Fruit fly (Drosophila melanogaster) ovary, adult (tissue): ENCODE measurements around the gene mRpL20.

Experiments
- CG17801 ChIP-seq: fragments of 200-800 bp; optimal IDR thresholded peaks from 2 replicates; lab custom pipeline; 2019; ENCODE audit warnings: missing biosample characterization, mild to moderate bottlenecking, missing genetic modification characterization, moderate library complexity; ENCODE audit not compliant: partially characterized antibody

The mRpL20 gene

dm6 chr3L:13036706-13037457 lies 19.2 kb upstream of the mRpL20 start, which contains the start of gene Srrm1:
Gene Srrm1 (plus strand): TSS chr3L:13036821.
- no peak for TF ChIP-seq CG17801 (GFP tag; lab: Kevin White, UChicago)

- TF ChIP-seq CG17801 (GFP tag; lab: Kevin White, UChicago): no peak
These were observed 15.7 kb upstream of the mRpL20 start for dm6 chr3L:13033361-13033760.

DNA sequence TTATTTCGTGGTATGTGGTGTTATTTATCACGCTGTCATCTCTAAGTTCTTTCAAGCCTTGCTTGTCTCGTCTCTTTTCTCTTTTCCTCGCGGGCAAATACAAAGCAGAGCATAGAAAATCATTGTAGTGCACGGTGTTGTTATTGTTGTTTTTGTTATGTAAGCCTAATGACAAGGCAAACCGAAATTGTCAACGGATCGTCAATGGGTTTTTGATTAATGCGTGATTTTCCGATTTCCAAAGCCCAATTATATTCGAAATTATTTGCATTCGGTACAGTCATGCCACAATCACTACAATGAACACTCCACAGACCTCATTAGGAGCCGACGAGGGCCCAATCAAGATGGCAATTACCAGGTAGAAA lies 15.2 kb upstream of the mRpL20 start:
- no peak for TF ChIP-seq CG17801 (GFP tag; lab: Kevin White, UChicago)

- TF ChIP-seq CG17801 (GFP tag; lab: Kevin White, UChicago): no peak
These were observed 14.6 kb upstream of the mRpL20 start for dm6 chr3L:13032085-13032914.

DNA sequence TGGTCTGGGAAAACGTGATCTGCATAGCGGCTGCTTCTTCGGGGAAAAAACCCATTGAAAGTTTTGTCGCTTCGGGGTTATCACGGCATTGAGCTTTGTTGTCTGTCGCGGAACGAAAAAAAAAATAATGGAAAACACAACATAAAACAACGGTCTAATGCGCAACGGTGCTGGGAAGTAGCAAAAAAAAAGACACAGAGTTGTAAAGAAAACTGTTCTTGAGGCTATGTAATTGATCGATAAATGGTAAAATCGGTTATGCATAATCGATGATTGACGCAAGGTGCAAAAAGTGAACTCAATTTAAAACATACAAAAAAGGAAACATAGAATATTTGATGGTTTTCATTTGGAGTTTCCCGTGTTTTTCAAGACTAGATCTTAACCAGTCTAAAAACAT lies 13.7 kb upstream of the mRpL20 start:
- TF ChIP-seq CG17801 (GFP tag; lab: Kevin White, UChicago): no peak

- TF ChIP-seq CG17801 (GFP tag; lab: Kevin White, UChicago): peak; percentile 25
These were observed 12.5 kb upstream of the mRpL20 start for dm6 chr3L:13030055-13030634.

dm6 chr3L:13028740-13029139 lies 11.1 kb upstream of the mRpL20 start, which contains the start of gene CG17672:
Gene CG17672 (plus strand): TSS chr3L:13028962.
- TF ChIP-seq CG17801 (GFP tag; lab: Kevin White, UChicago): no peak

DNA sequence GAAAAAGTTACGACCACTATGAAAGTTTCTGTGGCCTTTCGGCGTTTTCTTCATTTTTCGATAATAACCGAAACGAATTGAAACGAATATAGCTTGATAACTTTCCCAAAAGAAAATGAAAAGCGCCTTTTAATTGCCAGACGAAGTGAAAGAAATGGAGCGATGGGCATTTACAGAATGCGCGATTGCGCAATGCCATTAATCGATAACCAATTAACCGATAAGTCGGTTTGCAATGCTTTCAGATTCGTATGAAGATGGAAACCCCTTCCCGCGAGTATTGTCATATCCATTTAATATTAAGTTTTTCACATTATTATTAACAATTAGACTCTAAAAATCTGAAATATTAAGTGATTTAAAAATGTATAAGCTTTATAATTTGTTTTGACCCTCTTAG lies 9.7 kb upstream of the mRpL20 start:
- no peak for TF ChIP-seq CG17801 (GFP tag; lab: Kevin White, UChicago)

DNA sequence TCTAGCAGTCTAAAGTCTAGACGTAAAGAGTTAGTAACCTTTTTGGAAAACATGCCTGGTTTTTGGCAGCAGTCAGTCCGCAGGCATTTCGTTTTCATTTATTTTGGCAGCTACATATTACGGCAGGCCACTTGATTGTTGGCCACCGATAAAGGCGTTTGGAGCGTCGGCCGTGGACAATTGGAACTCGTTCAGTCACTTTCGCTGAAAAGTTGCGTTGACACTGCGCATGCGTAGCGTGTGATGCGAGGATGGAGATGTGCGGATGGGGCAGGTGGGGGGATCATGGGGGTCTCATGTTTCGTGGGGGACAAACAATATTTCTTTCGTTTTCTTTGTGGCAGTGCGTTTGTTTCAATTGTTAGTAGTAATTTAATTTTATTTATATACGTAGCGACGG lies 9.2 kb upstream of the mRpL20 start:
- TF ChIP-seq CG17801 (GFP tag; lab: Kevin White, UChicago): no peak

- no peak for TF ChIP-seq CG17801 (GFP tag; lab: Kevin White, UChicago)
These were observed 8.7 kb upstream of the mRpL20 start, which contains the start of gene Zmynd10 for dm6 chr3L:13026337-13026736. Gene Zmynd10 (minus strand): TSS chr3L:13026437.

- TF ChIP-seq CG17801 (GFP tag; lab: Kevin White, UChicago): peak; percentile 73
These were observed 5.3 kb upstream of the mRpL20 start, which contains the start of gene RpS12 for dm6 chr3L:13022854-13023560. Gene RpS12 (plus strand): TSS chr3L:13023352.

- no peak for TF ChIP-seq CG17801 (GFP tag; lab: Kevin White, UChicago)
These were observed 4.6 kb upstream of the mRpL20 start, which contains the start of gene Adk2 for dm6 chr3L:13022160-13022853. Gene Adk2 (minus strand): TSS chr3L:13022688.

DNA sequence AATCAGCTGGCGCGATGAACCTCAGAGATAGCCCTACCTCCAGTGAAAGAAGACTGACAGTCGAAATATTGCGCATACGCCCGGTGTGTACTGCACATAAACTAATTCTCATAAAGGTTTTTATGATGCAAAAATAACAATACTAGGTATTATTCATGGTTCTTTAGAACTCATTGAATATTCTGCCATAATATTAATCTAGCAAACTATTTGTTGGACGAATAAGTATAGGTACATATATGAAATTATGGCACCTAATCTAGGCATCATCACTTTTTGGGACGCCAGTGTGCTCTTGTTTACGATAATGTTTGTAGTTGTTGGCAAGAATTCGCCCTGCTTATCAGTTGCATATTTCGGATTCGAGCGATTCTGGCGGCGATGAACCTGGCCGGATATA lies 4.1 kb upstream of the mRpL20 start:
- no peak for TF ChIP-seq CG17801 (GFP tag; lab: Kevin White, UChicago)
